Fruit fly (Drosophila melanogaster) whole organism, prepupa: ENCODE data around the gene lilli.
A peak's percentile ranks its signal among the peaks of the same experiment; 100 is the strongest.

Experiments
- Blimp-1 ChIP-seq: fragments of 200-800 bp; sonication (Bioruptor generic); optimal IDR thresholded peaks from 3 replicates; lab custom pipeline; 2017; ENCODE audit warnings: missing biosample characterization, missing genetic modification characterization, mild to moderate bottlenecking, moderate library complexity, missing genetic modification reagents
- CG10631 ChIP-seq: fragments of 200-800 bp; sonication (Bioruptor generic); optimal IDR thresholded peaks from 2 replicates; lab custom pipeline; 2016; ENCODE audit warnings: missing biosample characterization, missing genetic modification characterization
- CG11762 ChIP-seq: fragments of 200-800 bp; sonication (Bioruptor generic); optimal IDR thresholded peaks from 3 replicates; lab custom pipeline; 2016; ENCODE audit warnings: missing biosample characterization, missing genetic modification characterization; ENCODE audit not compliant: insufficient read depth
- CG11902 ChIP-seq: fragments of 200-800 bp; sonication (Bioruptor generic); optimal IDR thresholded peaks from 3 replicates; lab custom pipeline; 2016; ENCODE audit warnings: missing biosample characterization, missing genetic modification characterization
- CG15336 ChIP-seq: fragments of 200-800 bp; sonication (Bioruptor generic); IDR thresholded peaks from 2 replicates; pipeline ENCODE4 v1.3.6; 2022; ENCODE audit warnings: missing biosample characterization, missing genetic modification characterization
- CG1621 ChIP-seq: fragments of 200-800 bp; sonication (Bioruptor generic); optimal IDR thresholded peaks from 3 replicates; lab custom pipeline; 2018; ENCODE audit warnings: missing biosample characterization, mild to moderate bottlenecking, missing genetic modification characterization
- CG16779 ChIP-seq: fragments of 200-800 bp; sonication (Bioruptor generic); optimal IDR thresholded peaks from 3 replicates; lab custom pipeline; 2017; ENCODE audit warnings: missing biosample characterization, mild to moderate bottlenecking, missing genetic modification characterization
- CG3032 ChIP-seq: fragments of 200-800 bp; optimal IDR thresholded peaks from 2 replicates; lab custom pipeline; 2019; ENCODE audit warnings: missing biosample characterization, mild to moderate bottlenecking, missing genetic modification characterization, moderate library complexity
- CG31627 ChIP-seq: fragments of 200-800 bp; sonication (Bioruptor generic); optimal IDR thresholded peaks from 3 replicates; lab custom pipeline; 2016; ENCODE audit warnings: missing biosample characterization, missing genetic modification characterization
- CG32006 ChIP-seq: fragments of 200-800 bp; sonication (Bioruptor generic); optimal IDR thresholded peaks from 3 replicates; lab custom pipeline; 2017; ENCODE audit warnings: missing biosample characterization, mild to moderate bottlenecking, missing genetic modification characterization
- CG34406 ChIP-seq: fragments of 200-800 bp; sonication (Bioruptor generic); optimal IDR thresholded peaks from 3 replicates; lab custom pipeline; 2016; ENCODE audit warnings: missing biosample characterization, missing genetic modification characterization
- CG3919 ChIP-seq: fragments of 200-800 bp; sonication (Bioruptor generic); optimal IDR thresholded peaks from 3 replicates; lab custom pipeline; 2016; ENCODE audit warnings: missing biosample characterization, missing genetic modification characterization
- CG6163 ChIP-seq: fragments of 200-800 bp; sonication (Bioruptor generic); IDR thresholded peaks from 3 replicates; pipeline ENCODE4 v1.3.6; 2022; ENCODE audit warnings: missing biosample characterization, missing genetic modification characterization
- CG6276 ChIP-seq: fragments of 200-800 bp; sonication (Bioruptor generic); optimal IDR thresholded peaks from 2 replicates; lab custom pipeline; 2017; ENCODE audit warnings: missing biosample characterization, mild to moderate bottlenecking, missing genetic modification characterization
- CG6792 ChIP-seq: fragments of 200-800 bp; sonication (Bioruptor generic); optimal IDR thresholded peaks from 3 replicates; lab custom pipeline; 2016; ENCODE audit warnings: missing biosample characterization, missing genetic modification characterization
- CG6808 ChIP-seq: fragments of 200-800 bp; sonication (Bioruptor generic); optimal IDR thresholded peaks from 3 replicates; lab custom pipeline; 2017; ENCODE audit warnings: missing biosample characterization, missing genetic modification characterization, mild to moderate bottlenecking, moderate library complexity, missing genetic modification reagents
- CG6854 ChIP-seq: fragments of 200-800 bp; sonication (Bioruptor generic); optimal IDR thresholded peaks from 2 replicates; lab custom pipeline; 2017; ENCODE audit warnings: missing biosample characterization, mild to moderate bottlenecking, missing genetic modification characterization
- CG7368 ChIP-seq: fragments of 200-800 bp; sonication (Bioruptor generic); optimal IDR thresholded peaks from 3 replicates; lab custom pipeline; 2016; ENCODE audit warnings: missing biosample characterization, missing genetic modification characterization
- CG8119 ChIP-seq: fragments of 200-800 bp; sonication (Bioruptor generic); IDR thresholded peaks from 3 replicates; pipeline ENCODE4 v1.3.6; 2022; ENCODE audit warnings: missing biosample characterization, missing genetic modification characterization
- CG8319 ChIP-seq: fragments of 200-800 bp; sonication (Bioruptor generic); optimal IDR thresholded peaks from 3 replicates; lab custom pipeline; 2016; ENCODE audit warnings: missing biosample characterization, missing genetic modification characterization
- CG8632 ChIP-seq: fragments of 200-800 bp; sonication (Bioruptor generic); optimal IDR thresholded peaks from 3 replicates; lab custom pipeline; 2016; ENCODE audit warnings: missing biosample characterization, missing genetic modification characterization
- CG9139 ChIP-seq: fragments of 200-800 bp; sonication (Bioruptor generic); optimal IDR thresholded peaks from 3 replicates; lab custom pipeline; 2017; ENCODE audit warnings: missing biosample characterization, mild to moderate bottlenecking, missing genetic modification characterization
- Eip75B ChIP-seq: fragments of 200-800 bp; sonication (Bioruptor generic); optimal IDR thresholded peaks from 3 replicates; lab custom pipeline; 2016; ENCODE audit warnings: missing biosample characterization, missing genetic modification characterization
- Eip78C ChIP-seq: fragments of 200-800 bp; sonication (Bioruptor generic); peaks from one replicate; lab custom pipeline; 2016; ENCODE audit warnings: missing biosample characterization, missing genetic modification characterization
- Eip93F ChIP-seq: fragments of 200-800 bp; sonication (Bioruptor generic); optimal IDR thresholded peaks from 2 replicates; lab custom pipeline; 2016; ENCODE audit warnings: missing biosample characterization, mild to moderate bottlenecking, missing genetic modification characterization
- Ets21C ChIP-seq: fragments of 200-800 bp; sonication (Bioruptor generic); optimal IDR thresholded peaks from 3 replicates; lab custom pipeline; 2016; ENCODE audit warnings: missing biosample characterization, missing genetic modification characterization
- Ets96B ChIP-seq: fragments of 200-800 bp; optimal IDR thresholded peaks from 2 replicates; lab custom pipeline; 2019; ENCODE audit warnings: missing biosample characterization, mild to moderate bottlenecking, missing genetic modification characterization, moderate library complexity
- Gug ChIP-seq: fragments of 200-800 bp; sonication (Bioruptor generic); IDR thresholded peaks from 2 replicates; pipeline ENCODE4 v1.3.6; 2022; ENCODE audit warnings: missing biosample characterization, missing genetic modification characterization
- Hr4 ChIP-seq: fragments of 200-800 bp; sonication (Bioruptor generic); optimal IDR thresholded peaks from 3 replicates; lab custom pipeline; 2016; ENCODE audit warnings: missing biosample characterization, missing genetic modification characterization
- Met ChIP-seq: fragments of 200-800 bp; sonication (Bioruptor generic); optimal IDR thresholded peaks from 3 replicates; lab custom pipeline; 2016; ENCODE audit warnings: missing biosample characterization, missing genetic modification characterization
- OdsH ChIP-seq: fragments of 200-800 bp; sonication (Bioruptor generic); optimal IDR thresholded peaks from 3 replicates; lab custom pipeline; 2016; ENCODE audit warnings: missing biosample characterization, missing genetic modification characterization
- Smox ChIP-seq: fragments of 200-800 bp; sonication (Bioruptor generic); optimal IDR thresholded peaks from 3 replicates; lab custom pipeline; 2016; ENCODE audit warnings: missing biosample characterization, missing genetic modification characterization
- Sox102F ChIP-seq: fragments of 200-800 bp; sonication (Bioruptor generic); optimal IDR thresholded peaks from 2 replicates; lab custom pipeline; 2016; ENCODE audit warnings: missing biosample characterization, mild to moderate bottlenecking, missing genetic modification characterization
- Sox14 ChIP-seq: fragments of 200-800 bp; sonication (Bioruptor generic); optimal IDR thresholded peaks from 3 replicates; lab custom pipeline; 2016; ENCODE audit warnings: missing biosample characterization, missing genetic modification characterization
- achi ChIP-seq: fragments of 200-800 bp; sonication (Bioruptor generic); optimal IDR thresholded peaks from 3 replicates; lab custom pipeline; 2016; ENCODE audit warnings: missing biosample characterization, missing genetic modification characterization
- cyc ChIP-seq: fragments of 200-800 bp; sonication (Bioruptor generic); optimal IDR thresholded peaks from 3 replicates; lab custom pipeline; 2016; ENCODE audit warnings: missing biosample characterization, missing genetic modification characterization
- dac ChIP-seq: fragments of 200-800 bp; sonication (Bioruptor generic); optimal IDR thresholded peaks from 2 replicates; lab custom pipeline; 2017; ENCODE audit warnings: missing biosample characterization, mild to moderate bottlenecking, missing genetic modification characterization
- dsx ChIP-seq: fragments of 200-800 bp; optimal IDR thresholded peaks from 3 replicates; lab custom pipeline; 2019; ENCODE audit warnings: missing biosample characterization, mild to moderate bottlenecking, missing genetic modification characterization, moderate library complexity; ENCODE audit not compliant: poor library complexity, severe bottlenecking
- eg ChIP-seq: fragments of 200-800 bp; sonication (Bioruptor generic); IDR thresholded peaks from 3 replicates; pipeline ENCODE4 v1.3.6; 2022; ENCODE audit warnings: missing biosample characterization, missing genetic modification characterization
- esn ChIP-seq: fragments of 200-800 bp; sonication (Bioruptor generic); optimal IDR thresholded peaks from 2 replicates; lab custom pipeline; 2016; ENCODE audit warnings: missing biosample characterization, mild to moderate bottlenecking, missing genetic modification characterization, moderate library complexity
- fd59A ChIP-seq: fragments of 200-800 bp; sonication (Bioruptor generic); optimal IDR thresholded peaks from 2 replicates; lab custom pipeline; 2017; ENCODE audit warnings: missing biosample characterization, mild to moderate bottlenecking, missing genetic modification characterization, missing genetic modification reagents
- fd85E ChIP-seq: fragments of 200-800 bp; sonication (Bioruptor generic); optimal IDR thresholded peaks from 3 replicates; lab custom pipeline; 2016; ENCODE audit warnings: missing biosample characterization, missing genetic modification characterization
- fkh ChIP-seq: fragments of 200-800 bp; sonication (Bioruptor generic); optimal IDR thresholded peaks from 3 replicates; lab custom pipeline; 2017; ENCODE audit warnings: missing biosample characterization, mild to moderate bottlenecking, missing genetic modification characterization, moderate library complexity
- lz ChIP-seq: fragments of 200-800 bp; sonication (Bioruptor generic); optimal IDR thresholded peaks from 3 replicates; lab custom pipeline; 2016; ENCODE audit warnings: missing biosample characterization, missing genetic modification characterization
- net ChIP-seq: fragments of 200-800 bp; sonication (Bioruptor generic); optimal IDR thresholded peaks from 3 replicates; lab custom pipeline; 2016; ENCODE audit warnings: missing biosample characterization, missing genetic modification characterization
- salr ChIP-seq, 2 experiments: fragments of 200-800 bp; sonication (Bioruptor generic); optimal IDR thresholded peaks; 3 replicates each; lab custom pipeline; 2016 to 2018; ENCODE audit warnings: missing biosample characterization in 2 of 2, missing genetic modification characterization in 2 of 2, mild to moderate bottlenecking in 1 of 2
- spab ChIP-seq: fragments of 200-800 bp; sonication (Bioruptor generic); optimal IDR thresholded peaks from 2 replicates; lab custom pipeline; 2017; ENCODE audit warnings: missing biosample characterization, mild to moderate bottlenecking, missing genetic modification characterization, missing genetic modification reagents
- ss ChIP-seq, 2 experiments: fragments of 200-800 bp; sonication (Bioruptor generic); optimal IDR thresholded peaks; 2 replicates in 1 of 2; 3 replicates in 1 of 2; lab custom pipeline; 2017 to 2018; ENCODE audit warnings: mild to moderate bottlenecking in 2 of 2, missing biosample characterization in 2 of 2, missing genetic modification characterization in 2 of 2, moderate library complexity in 1 of 2
- svp ChIP-seq: fragments of 200-800 bp; sonication (Bioruptor generic); peaks from one replicate; lab custom pipeline; 2016; ENCODE audit warnings: missing biosample characterization, missing genetic modification characterization
- topi ChIP-seq: fragments of 200-800 bp; sonication (Bioruptor generic); optimal IDR thresholded peaks from 3 replicates; lab custom pipeline; 2016; ENCODE audit warnings: missing biosample characterization, missing genetic modification characterization
- vri ChIP-seq: fragments of 200-800 bp; sonication (Bioruptor generic); optimal IDR thresholded peaks from 3 replicates; lab custom pipeline; 2016; ENCODE audit warnings: missing biosample characterization, mild to moderate bottlenecking, missing genetic modification characterization

lilli gene

DNA sequence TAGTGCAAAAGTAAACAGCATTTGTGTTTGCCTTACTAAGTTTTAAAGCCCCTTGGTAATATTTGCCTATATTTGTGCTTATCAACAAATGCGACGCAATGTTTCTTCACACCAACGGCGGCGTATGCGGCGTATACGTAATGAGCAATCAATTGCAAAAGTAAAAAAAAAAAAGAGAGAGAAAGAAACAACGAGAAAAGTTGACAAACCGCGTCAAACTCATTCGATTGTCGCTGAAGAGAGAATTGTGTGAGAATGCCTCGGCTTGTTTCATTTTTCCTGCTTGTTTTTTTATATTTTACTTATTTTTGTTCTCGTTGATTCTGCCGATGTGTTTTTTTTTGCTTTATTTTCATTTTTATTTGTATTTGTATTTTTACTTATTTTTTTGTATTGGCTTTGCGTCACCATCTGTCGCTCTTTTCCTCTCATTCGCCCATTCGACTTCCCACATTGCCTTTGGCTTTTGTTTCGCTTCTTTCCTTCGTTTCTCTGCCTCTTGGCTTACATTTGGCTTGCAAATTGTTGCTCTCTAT lies 38.6 kb downstream of the lilli start:
- TF ChIP-seq fd59A (GFP tag; lab: Kevin White, UChicago) (peak; percentile 72), CG6276 (peak; percentile 98), Ets21C (GFP tag; lab: Kevin White, UChicago) (peak; percentile 5), salr (GFP tag; optimal IDR thresholded peaks at IDR 0.05; lab: Kevin White, UChicago) (peak; percentile 72 to 93), spab (GFP tag; lab: Kevin White, UChicago) (peak; percentile 97), vri (GFP tag; lab: Kevin White, UChicago) (peak; percentile 95), CG10631 (GFP tag; lab: Kevin White, UChicago) (peak; percentile 67), CG8632 (GFP tag; lab: Kevin White, UChicago) (peak; percentile 85), CG6808 (GFP tag; lab: Kevin White, UChicago) (peak; percentile 98), Gug (GFP tag; lab: Robert Waterston, UW) (peak; percentile 85), CG11762 (GFP tag; lab: Kevin White, UChicago) (peak; percentile 84), CG16779 (tag; lab: Kevin White, UChicago) (peak; percentile 98), Blimp-1 (GFP tag; lab: Kevin White, UChicago) (peak; percentile 10), CG7368 (GFP tag; lab: Kevin White, UChicago) (peak; percentile 75), CG6163 (GFP tag; lab: Robert Waterston, UW) (peak; percentile 99), Eip78C (GFP tag; lab: Kevin White, UChicago) (peak; percentile 91), Smox (GFP tag; lab: Kevin White, UChicago) (peak; percentile 50), CG34406 (GFP tag; lab: Kevin White, UChicago) (peak; percentile 82), cyc (GFP tag; lab: Kevin White, UChicago) (peak; percentile 1), CG6792 (GFP tag; lab: Kevin White, UChicago) (peak; percentile 62), CG31627 (GFP tag; lab: Kevin White, UChicago) (no peak), topi (GFP tag; lab: Kevin White, UChicago) (peak; percentile 69), Hr4 (peak; percentile 63), Eip93F (GFP tag; lab: Kevin White, UChicago) (peak; percentile 84), achi (GFP tag; lab: Kevin White, UChicago) (peak; percentile 84), CG11902 (GFP tag; lab: Kevin White, UChicago) (no peak), CG1621 (tag; lab: Kevin White, UChicago) (peak; percentile 92), fd85E (GFP tag; lab: Kevin White, UChicago) (peak; percentile 38), CG3032 (tag; lab: Kevin White, UChicago) (peak; percentile 84), CG9139 (GFP tag; lab: Kevin White, UChicago) (peak; percentile 99), Met (GFP tag; lab: Kevin White, UChicago) (peak; percentile 59), eg (GFP tag; lab: Robert Waterston, UW) (peak; percentile 99), dac (GFP tag; lab: Kevin White, UChicago) (peak; percentile 66), Eip75B (peak; percentile 84), OdsH (GFP tag; lab: Kevin White, UChicago) (peak; percentile 78), CG32006 (GFP tag; lab: Kevin White, UChicago) (peak; percentile 80), CG15336 (GFP tag; lab: Robert Waterston, UW) (peak; percentile 98), fkh (GFP tag; lab: Kevin White, UChicago) (peak; percentile 21), svp (GFP tag; lab: Kevin White, UChicago) (peak; percentile 84), Sox14 (GFP tag; lab: Kevin White, UChicago) (peak; percentile 78), net (GFP tag; lab: Kevin White, UChicago) (peak; percentile 94), dsx (GFP tag; lab: Kevin White, UChicago) (peak; percentile 88), Sox102F (GFP tag; lab: Kevin White, UChicago) (peak; percentile 83), CG3919 (GFP tag; lab: Kevin White, UChicago) (peak; percentile 72), CG8319 (GFP tag; lab: Kevin White, UChicago) (peak; percentile 64), ss (GFP tag; optimal IDR thresholded peaks at IDR 0.05; lab: Kevin White, UChicago) (peak; percentile 98 to 99), Ets96B (tag; lab: Kevin White, UChicago) (peak; percentile 88), CG6854 (GFP tag; lab: Kevin White, UChicago) (peak; percentile 93), esn (GFP tag; lab: Kevin White, UChicago) (peak; percentile 69), CG8119 (GFP tag; lab: Robert Waterston, UW) (peak; percentile 99), lz (GFP tag; lab: Kevin White, UChicago) (peak; percentile 26)
